Fruit fly (Drosophila melanogaster) whole organism, adult: ENCODE results near the gene side-III.

ENCODE experiments used
- CG1620 ChIP-seq: fragments of 200-800 bp; sonication (Bioruptor generic); optimal IDR thresholded peaks from 2 replicates; lab custom pipeline; 2016; ENCODE audit warnings: missing biosample characterization, missing genetic modification characterization
- CG7045 ChIP-seq: fragments of 200-800 bp; sonication (Bioruptor generic); optimal IDR thresholded peaks from 2 replicates; lab custom pipeline; 2017; ENCODE audit warnings: missing biosample characterization, mild to moderate bottlenecking, missing genetic modification characterization
- cic ChIP-seq: fragments of 200-800 bp; sonication (Bioruptor generic); optimal IDR thresholded peaks from 2 replicates; lab custom pipeline; 2017; ENCODE audit warnings: missing biosample characterization, mild to moderate bottlenecking, missing genetic modification characterization, moderate library complexity
- kay ChIP-seq: fragments of 200-800 bp; sonication (Bioruptor generic); peaks from one replicate; lab custom pipeline; 2016; ENCODE audit warnings: missing biosample characterization, missing genetic modification characterization, borderline replicate concordance
- ovo ChIP-seq: fragments of 200-800 bp; sonication (Bioruptor generic); optimal IDR thresholded peaks from 2 replicates; lab custom pipeline; 2016; ENCODE audit warnings: missing biosample characterization, missing genetic modification characterization

DNA sequence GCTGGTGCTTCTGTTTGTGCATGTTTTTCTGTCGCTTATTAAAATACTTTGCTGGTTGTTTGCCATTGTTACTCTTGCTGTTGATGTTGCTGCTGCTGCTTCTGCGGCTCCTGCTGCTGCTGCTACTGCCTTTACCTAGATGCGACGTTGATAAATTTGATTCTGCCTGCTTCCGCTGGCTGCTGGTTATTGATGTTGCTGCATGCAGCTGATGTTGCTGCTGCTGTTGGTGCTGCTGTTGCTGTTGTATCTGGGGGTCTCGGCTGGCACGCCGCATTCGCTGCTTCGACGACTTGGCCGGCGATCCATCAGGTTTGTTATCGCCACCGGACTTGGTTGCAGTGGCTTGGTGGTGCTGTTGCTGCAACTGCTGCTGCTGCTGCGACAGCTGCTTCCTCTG lies 82.0 kb downstream of the side-III start:
- TF ChIP-seq CG7045 (GFP tag; lab: Kevin White, UChicago) (no peak), kay (GFP tag; lab: Kevin White, UChicago) (no peak), ovo (GFP tag; lab: Kevin White, UChicago) (no peak), CG1620 (GFP tag; lab: Kevin White, UChicago) (no peak), cic (GFP tag; lab: Kevin White, UChicago) (no peak)
